5 fruit fly cellular contexts compared by ENCODE assay signal in the genomic region with DNA sequence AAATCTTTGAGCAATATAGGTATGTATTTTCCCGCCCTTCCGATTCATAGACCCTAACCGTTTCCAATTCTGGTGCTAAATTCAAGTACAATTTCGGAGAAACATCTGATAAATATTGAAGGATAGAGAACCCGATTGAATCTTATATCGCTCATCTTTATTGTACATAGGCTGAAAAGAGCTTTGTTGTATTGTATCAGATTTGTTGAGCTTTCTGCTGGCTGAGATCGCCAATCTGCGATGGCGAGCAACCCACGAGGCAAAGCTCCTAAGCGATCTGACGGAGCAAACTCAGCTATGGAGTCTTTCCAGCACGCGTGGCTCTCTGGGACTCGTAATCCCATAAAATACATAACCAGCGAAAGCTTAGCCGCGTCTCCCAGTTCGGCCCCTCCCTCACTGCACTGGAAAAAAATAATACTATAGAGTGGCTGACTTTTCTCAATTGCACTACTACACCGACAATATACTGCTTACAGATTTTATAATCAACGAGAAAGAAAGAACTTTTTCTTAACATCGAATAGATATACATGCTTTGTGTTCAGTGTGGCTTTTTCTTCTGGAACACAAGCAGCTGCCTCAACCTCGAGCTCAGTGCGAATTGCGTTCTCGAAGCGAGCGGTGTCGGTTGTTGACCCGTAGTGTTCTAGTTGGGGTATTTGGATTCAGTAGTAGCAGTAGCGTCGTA.
TF ChIP-seq lines count a peak whose summit lies in the region.

No protein-coding gene starts in this region.

- TF ChIP-seq CTCF in whole organism, embryonic (GFP tag; optimal IDR thresholded peaks at IDR 0.05; lab: Kevin White, UChicago) = peak; percentile 8

TF ChIP-seq in whole organism, adult, 20 proteins besides CTCF, POLR2A, EP300 and RAD21 (continues in another document):
- peak; percentile 88 for TF ChIP-seq CG7101 (tag; optimal IDR thresholded peaks at IDR 0.05; lab: Kevin White, UChicago)
- TF ChIP-seq Clk (GFP tag; optimal IDR thresholded peaks at IDR 0.05; lab: Kevin White, UChicago) = peak; percentile 34
- peak; percentile 51 for TF ChIP-seq tj (GFP tag; optimal IDR thresholded peaks at IDR 0.05; lab: Kevin White, UChicago)
- peak; percentile 72 for TF ChIP-seq CG7045 (GFP tag; optimal IDR thresholded peaks at IDR 0.05; lab: Kevin White, UChicago)
- TF ChIP-seq ovo (GFP tag; optimal IDR thresholded peaks at IDR 0.05; lab: Kevin White, UChicago) = peak; percentile 51
- TF ChIP-seq cic (GFP tag; optimal IDR thresholded peaks at IDR 0.05; lab: Kevin White, UChicago) = peak; percentile 66
- TF ChIP-seq CG5204 (GFP tag; optimal IDR thresholded peaks at IDR 0.05; lab: Kevin White, UChicago) = peak; percentile 76
- peak; percentile 85 for TF ChIP-seq CG33017 (tag; optimal IDR thresholded peaks at IDR 0.05; lab: Kevin White, UChicago)
- peak; percentile 83 for TF ChIP-seq CG14711 (tag; optimal IDR thresholded peaks at IDR 0.05; lab: Kevin White, UChicago)
- TF ChIP-seq toe (GFP tag; optimal IDR thresholded peaks at IDR 0.05; lab: Kevin White, UChicago) = peak; percentile 53
- no peak for TF ChIP-seq cnc (optimal IDR thresholded peaks at IDR 0.05; lab: Kevin White, UChicago)
- peak; percentile 68 for TF ChIP-seq CG11617 (GFP tag; optimal IDR thresholded peaks at IDR 0.05; lab: Kevin White, UChicago)
- peak; percentile 46 for TF ChIP-seq Crg-1 (GFP tag; optimal IDR thresholded peaks at IDR 0.05; lab: Kevin White, UChicago)
- TF ChIP-seq CG1620 (GFP tag; optimal IDR thresholded peaks at IDR 0.05; lab: Kevin White, UChicago) = peak; percentile 46
- peak; percentile 82 for TF ChIP-seq Mnt (GFP tag; optimal IDR thresholded peaks at IDR 0.05; lab: Kevin White, UChicago)
- TF ChIP-seq bab1 (GFP tag; optimal IDR thresholded peaks at IDR 0.05; lab: Kevin White, UChicago) = peak; percentile 47

TF ChIP-seq in whole organism, embryonic, 481 proteins besides CTCF, POLR2A, EP300 and RAD21 (continues in another document):
- TF ChIP-seq CG3838 (GFP tag; optimal IDR thresholded peaks at IDR 0.05; lab: Kevin White, UChicago) = peak; percentile 56
- TF ChIP-seq bab2 (GFP tag; optimal IDR thresholded peaks at IDR 0.05; lab: Kevin White, UChicago) = peak; percentile 87
- peak; percentile 68 for TF ChIP-seq CG16863 (GFP tag; optimal IDR thresholded peaks at IDR 0.05; lab: Kevin White, UChicago)
- no peak for TF ChIP-seq BEAF-32 (GFP tag; optimal IDR thresholded peaks at IDR 0.05; lab: Kevin White, UChicago)
- peak; percentile 81 for TF ChIP-seq CG4282 (GFP tag; optimal IDR thresholded peaks at IDR 0.05; lab: Kevin White, UChicago)
- peak; percentile 14 for TF ChIP-seq Jarid2 (GFP tag; optimal IDR thresholded peaks at IDR 0.05; lab: Kevin White, UChicago)
- TF ChIP-seq her (GFP tag; optimal IDR thresholded peaks at IDR 0.05; lab: Kevin White, UChicago) = peak; percentile 89
- peak; percentile 8 for TF ChIP-seq run (tag; optimal IDR thresholded peaks at IDR 0.05; lab: Kevin White, UChicago)
- peak in 1 of 2 experiments; percentile 45 for TF ChIP-seq Eip74EF (GFP tag; optimal IDR thresholded peaks at IDR 0.05; lab: Kevin White, UChicago)
- TF ChIP-seq gro (GFP tag; optimal IDR thresholded peaks at IDR 0.05; lab: Kevin White, UChicago) = peak; percentile 96
- no peak for TF ChIP-seq hkb (optimal IDR thresholded peaks at IDR 0.05; lab: Kevin White, UChicago)
- TF ChIP-seq hkb (GFP tag; IDR thresholded peaks at IDR 0.05; lab: Robert Waterston, UW) = peak; percentile 87
- TF ChIP-seq Ptx1 (GFP tag; IDR thresholded peaks at IDR 0.05; lab: Robert Waterston, UW) = peak; percentile 86
- peak; percentile 45 for TF ChIP-seq sima (GFP tag; optimal IDR thresholded peaks at IDR 0.05; lab: Kevin White, UChicago)
- TF ChIP-seq HLHmδ (GFP tag; optimal IDR thresholded peaks at IDR 0.05; lab: Kevin White, UChicago) = no peak
- TF ChIP-seq schlank (tag; optimal IDR thresholded peaks at IDR 0.05; lab: Kevin White, UChicago) = peak; percentile 79
- TF ChIP-seq pzg (GFP tag; optimal IDR thresholded peaks at IDR 0.05; lab: Kevin White, UChicago) = peak; percentile 10

TF ChIP-seq in whole organism, prepupa, 60 proteins besides CTCF, POLR2A, EP300 and RAD21 (continues in another document):
- TF ChIP-seq CG8119 (GFP tag; IDR thresholded peaks at IDR 0.05; lab: Robert Waterston, UW) (peak; percentile 92), Lpt (GFP tag; optimal IDR thresholded peaks at IDR 0.05; lab: Kevin White, UChicago) (peak; percentile 88), dac (GFP tag; optimal IDR thresholded peaks at IDR 0.05; lab: Kevin White, UChicago) (peak; percentile 74), lz (GFP tag; optimal IDR thresholded peaks at IDR 0.05; lab: Kevin White, UChicago) (peak; percentile 84), CG10669 (GFP tag; optimal IDR thresholded peaks at IDR 0.05; lab: Kevin White, UChicago) (peak; percentile 86), Sox102F (GFP tag; optimal IDR thresholded peaks at IDR 0.05; lab: Kevin White, UChicago) (peak; percentile 85), CG7368 (GFP tag; optimal IDR thresholded peaks at IDR 0.05; lab: Kevin White, UChicago) (peak; percentile 83), CG6808 (GFP tag; optimal IDR thresholded peaks at IDR 0.05; lab: Kevin White, UChicago) (peak; percentile 77), salr (GFP tag; optimal IDR thresholded peaks at IDR 0.05; lab: Kevin White, UChicago) (peak; percentile 62 to 65), Eip93F (GFP tag; optimal IDR thresholded peaks at IDR 0.05; lab: Kevin White, UChicago) (no peak), pdm3 (GFP tag; optimal IDR thresholded peaks at IDR 0.05; lab: Kevin White, UChicago) (peak; percentile 91), CG3919 (GFP tag; optimal IDR thresholded peaks at IDR 0.05; lab: Kevin White, UChicago) (peak; percentile 88), svp (GFP tag; lab: Kevin White, UChicago) (peak; percentile 93), Blimp-1 (GFP tag; optimal IDR thresholded peaks at IDR 0.05; lab: Kevin White, UChicago) (peak; percentile 10), Hr4 (GFP tag; optimal IDR thresholded peaks at IDR 0.05; lab: Kevin White, UChicago) (peak; percentile 91), Hr39 (GFP tag; optimal IDR thresholded peaks at IDR 0.05; lab: Kevin White, UChicago) (peak; percentile 84), fkh (GFP tag; optimal IDR thresholded peaks at IDR 0.05; lab: Kevin White, UChicago) (peak; percentile 52)

TF ChIP-seq in whole organism, pupa, 21 proteins besides CTCF, POLR2A, EP300 and RAD21 (continues in another document):
- TF ChIP-seq fd96Ca (GFP tag; IDR thresholded peaks at IDR 0.05; lab: Robert Waterston, UW) (peak; percentile 94), Pif1A (GFP tag; optimal IDR thresholded peaks at IDR 0.05; lab: Kevin White, UChicago) (peak; percentile 87), CG4496 (GFP tag; IDR thresholded peaks at IDR 0.05; lab: Robert Waterston, UW) (peak; percentile 96), CG13204 (GFP tag; optimal IDR thresholded peaks at IDR 0.05; lab: Kevin White, UChicago) (peak; percentile 48), CG17806 (tag; optimal IDR thresholded peaks at IDR 0.05; lab: Kevin White, UChicago) (peak; percentile 78), Pif1B (GFP tag; optimal IDR thresholded peaks at IDR 0.05; lab: Kevin White, UChicago) (peak; percentile 91), gl (tag; optimal IDR thresholded peaks at IDR 0.05; lab: Kevin White, UChicago) (peak; percentile 73), D1 (tag; optimal IDR thresholded peaks at IDR 0.05; lab: Kevin White, UChicago) (no peak), CG14655 (GFP tag; optimal IDR thresholded peaks at IDR 0.05; lab: Kevin White, UChicago) (peak; percentile 90), EcR (GFP tag; optimal IDR thresholded peaks at IDR 0.05; lab: Kevin White, UChicago) (peak; percentile 96), CG8159 (tag; optimal IDR thresholded peaks at IDR 0.05; lab: Kevin White, UChicago) (peak; percentile 82), CG8301 (tag; optimal IDR thresholded peaks at IDR 0.05; lab: Kevin White, UChicago) (peak; percentile 87), Snoo (tag; optimal IDR thresholded peaks at IDR 0.05; lab: Kevin White, UChicago) (peak; percentile 82), CG32121 (GFP tag; IDR thresholded peaks at IDR 0.05; lab: Robert Waterston, UW) (peak; percentile 92), rn (GFP tag; IDR thresholded peaks at IDR 0.05; lab: Robert Waterston, UW) (peak; percentile 82), CG10348 (GFP tag; IDR thresholded peaks at IDR 0.05; lab: Robert Waterston, UW) (peak; percentile 76), CG34367 (tag; optimal IDR thresholded peaks at IDR 0.05; lab: Kevin White, UChicago) (peak; percentile 70), Ets98B (GFP tag; IDR thresholded peaks at IDR 0.05; lab: Robert Waterston, UW) (peak; percentile 95), CG9948 (tag; optimal IDR thresholded peaks at IDR 0.05; lab: Kevin White, UChicago) (peak; percentile 74)

TF ChIP-seq in whole organism, wandering third instar larva, 38 proteins besides CTCF, POLR2A, EP300 and RAD21 (continues in another document):
- TF ChIP-seq HLH106 (tag; optimal IDR thresholded peaks at IDR 0.05; lab: Kevin White, UChicago) = peak; percentile 80
- TF ChIP-seq CG32264 (GFP tag; optimal IDR thresholded peaks at IDR 0.05; lab: Kevin White, UChicago) = peak; percentile 74
- TF ChIP-seq CG9705 (GFP tag; optimal IDR thresholded peaks at IDR 0.05; lab: Kevin White, UChicago) = no peak
- peak; percentile 28 to 91 for TF ChIP-seq foxo (GFP tag; optimal IDR thresholded peaks at IDR 0.05; lab: Kevin White, UChicago)
- no peak for TF ChIP-seq dsf (GFP tag; optimal IDR thresholded peaks at IDR 0.05; lab: Kevin White, UChicago; ENCODE audit: borderline replicate concordance)
- peak; percentile 67 for TF ChIP-seq Mio (GFP tag; optimal IDR thresholded peaks at IDR 0.05; lab: Kevin White, UChicago)
- no peak for TF ChIP-seq tai (GFP tag; optimal IDR thresholded peaks at IDR 0.05; lab: Kevin White, UChicago)
- TF ChIP-seq h (GFP tag; optimal IDR thresholded peaks at IDR 0.05; lab: Kevin White, UChicago) = peak; percentile 94
- TF ChIP-seq dl (GFP tag; optimal IDR thresholded peaks at IDR 0.05; lab: Kevin White, UChicago; ENCODE audit: insufficient read depth in 1 of 2, partially characterized antibody in 2 of 2) = no peak
- no peak for TF ChIP-seq Vsx2 (GFP tag; optimal IDR thresholded peaks at IDR 0.05; lab: Kevin White, UChicago; ENCODE audit: partially characterized antibody)
- TF ChIP-seq Hnf4 (GFP tag; optimal IDR thresholded peaks at IDR 0.05; lab: Kevin White, UChicago) = peak; percentile 86
- peak; percentile 59 for TF ChIP-seq sage (GFP tag; optimal IDR thresholded peaks at IDR 0.05; lab: Kevin White, UChicago)
- no peak for TF ChIP-seq GATAd (GFP tag; optimal IDR thresholded peaks at IDR 0.05; lab: Kevin White, UChicago)
- TF ChIP-seq dmrt93B (GFP tag; optimal IDR thresholded peaks at IDR 0.05; lab: Kevin White, UChicago) = peak; percentile 66
- peak; percentile 92 for TF ChIP-seq rgr (GFP tag; optimal IDR thresholded peaks at IDR 0.05; lab: Kevin White, UChicago)
- peak; percentile 58 for TF ChIP-seq Rel (GFP tag; optimal IDR thresholded peaks at IDR 0.05; lab: Kevin White, UChicago)
- TF ChIP-seq Rel (tag; optimal IDR thresholded peaks at IDR 0.05; lab: Kevin White, UChicago) = peak; percentile 54
- no peak for TF ChIP-seq lola (GFP tag; optimal IDR thresholded peaks at IDR 0.05; lab: Kevin White, UChicago)
- no peak for TF ChIP-seq Myc (optimal IDR thresholded peaks at IDR 0.05; lab: Kevin White, UChicago)
- TF ChIP-seq Hr83 (GFP tag; optimal IDR thresholded peaks at IDR 0.05; lab: Kevin White, UChicago; ENCODE audit: poor library complexity, severe bottlenecking) = peak; percentile 44
